Worm (Caenorhabditis elegans): ENCODE data around the gene srw-100.

The srw-100 gene

ce11 chrV:1710909-1711308, at the start of gene srw-100:
Gene srw-100 (plus strand): TSS chrV:1711209.
- TF ChIP-seq ztf-11 (tag; optimal IDR thresholded peaks at IDR 0.05) (no peak), pag-3 (tag; optimal IDR thresholded peaks at IDR 0.05; ENCODE audit: borderline replicate concordance, insufficient read depth) (no peak), sup-37 (GFP tag; optimal IDR thresholded peaks at IDR 0.05) (no peak), isw-1 (GFP tag; IDR thresholded peaks at IDR 0.05) (no peak), efl-3 (GFP tag; optimal IDR thresholded peaks at IDR 0.05) (no peak), nhr-84 (tag; optimal IDR thresholded peaks at IDR 0.05) (no peak), lin-13 (GFP tag; optimal IDR thresholded peaks at IDR 0.05) (no peak), mep-1 (tag; optimal IDR thresholded peaks at IDR 0.05) (no peak), sptf-1 (tag; optimal IDR thresholded peaks at IDR 0.05) (no peak)

- TF ChIP-seq ets-5 (GFP tag; IDR thresholded peaks at IDR 0.05) (no peak), nhr-47 (tag; optimal IDR thresholded peaks at IDR 0.05) (no peak), elt-3 (tag; optimal IDR thresholded peaks at IDR 0.05) (no peak), egl-13 (tag; optimal IDR thresholded peaks at IDR 0.05) (no peak), lin-35 (GFP tag; optimal IDR thresholded peaks at IDR 0.05) (no peak), snpc-4 (tag; optimal IDR thresholded peaks at IDR 0.05) (no peak), ces-1 (GFP tag; optimal IDR thresholded peaks at IDR 0.05) (no peak), rnt-1 (tag; optimal IDR thresholded peaks at IDR 0.05) (no peak), nhr-90 (tag; optimal IDR thresholded peaks at IDR 0.05; ENCODE audit: poor library complexity) (no peak), xbp-1 (tag; optimal IDR thresholded peaks at IDR 0.05) (no peak), ceh-8 (GFP tag; optimal IDR thresholded peaks at IDR 0.05) (no peak), mef-2 (tag; optimal IDR thresholded peaks at IDR 0.05) (no peak), egl-27 (tag; optimal IDR thresholded peaks at IDR 0.05) (no peak), lin-15B (tag; optimal IDR thresholded peaks at IDR 0.05) (no peak)
Observed at ce11 chrV:1662270-1662669, 48.7 kb upstream of the srw-100 start, which contains the start of gene irld-40. Gene irld-40 (plus strand): TSS chrV:1662570.

ce11 chrV:1664921-1665320, 46.1 kb upstream of the srw-100 start, which contains the start of gene K04F1.9:
Gene K04F1.9 (plus strand): TSS chrV:1665221.
- TF ChIP-seq lin-15B (tag; optimal IDR thresholded peaks at IDR 0.05), result no peak
- no peak for TF ChIP-seq mdl-1 (tag; optimal IDR thresholded peaks at IDR 0.05)
- no peak for TF ChIP-seq mef-2 (tag; optimal IDR thresholded peaks at IDR 0.05)
- no peak for TF ChIP-seq egl-27 (tag; optimal IDR thresholded peaks at IDR 0.05)
- no peak for TF ChIP-seq sup-37 (GFP tag; optimal IDR thresholded peaks at IDR 0.05)
- no peak for TF ChIP-seq elt-3 (tag; optimal IDR thresholded peaks at IDR 0.05)
- TF ChIP-seq alr-1 (tag; optimal IDR thresholded peaks at IDR 0.05; ENCODE audit: borderline replicate concordance), result no peak
- TF ChIP-seq nhr-90 (tag; optimal IDR thresholded peaks at IDR 0.05; ENCODE audit: poor library complexity), result no peak
- no peak for TF ChIP-seq hlh-17 (GFP tag; optimal IDR thresholded peaks at IDR 0.05; ENCODE audit: borderline replicate concordance)
- TF ChIP-seq lin-13 (GFP tag; optimal IDR thresholded peaks at IDR 0.05), result no peak
- no peak for TF ChIP-seq aha-1 (tag; optimal IDR thresholded peaks at IDR 0.05)
- TF ChIP-seq efl-1 (optimal IDR thresholded peaks at IDR 0.05), result no peak
- TF ChIP-seq efl-1 (GFP tag; optimal IDR thresholded peaks at IDR 0.05 in 1 of 2), result no peak
- TF ChIP-seq nhr-47 (tag; optimal IDR thresholded peaks at IDR 0.05), result no peak
- TF ChIP-seq ama-1 (optimal IDR thresholded peaks at IDR 0.05), result no peak
- no peak for TF ChIP-seq fkh-10 (GFP tag; optimal IDR thresholded peaks at IDR 0.05)
- TF ChIP-seq tbx-2 (tag; optimal IDR thresholded peaks at IDR 0.05), result no peak
- no peak for TF ChIP-seq pax-3 (tag; optimal IDR thresholded peaks at IDR 0.05)
- no peak for TF ChIP-seq Y116A8C.19 (tag; optimal IDR thresholded peaks at IDR 0.05; ENCODE audit: borderline replicate concordance)
- no peak for TF ChIP-seq blmp-1 (tag; optimal IDR thresholded peaks at IDR 0.05)

ce11 chrV:1666904-1667303, 44.1 kb upstream of the srw-100 start, which contains the start of gene K04F1.8:
Gene K04F1.8 (plus strand): TSS chrV:1667204.
- TF ChIP-seq pag-3 (tag; optimal IDR thresholded peaks at IDR 0.05; ENCODE audit: borderline replicate concordance, insufficient read depth) (no peak), egl-13 (tag; optimal IDR thresholded peaks at IDR 0.05) (no peak), vab-15 (tag; optimal IDR thresholded peaks at IDR 0.05) (no peak), efl-1 (optimal IDR thresholded peaks at IDR 0.05) (no peak), efl-1 (GFP tag; optimal IDR thresholded peaks at IDR 0.05 in 1 of 2) (no peak), nhr-20 (tag; optimal IDR thresholded peaks at IDR 0.05) (no peak), nhr-47 (tag; optimal IDR thresholded peaks at IDR 0.05) (no peak), efl-3 (GFP tag; optimal IDR thresholded peaks at IDR 0.05) (no peak), fos-1 (tag; optimal IDR thresholded peaks at IDR 0.05) (no peak), aha-1 (tag; optimal IDR thresholded peaks at IDR 0.05) (no peak), nhr-77 (tag; optimal IDR thresholded peaks at IDR 0.05) (no peak), nhr-90 (tag; optimal IDR thresholded peaks at IDR 0.05; ENCODE audit: poor library complexity) (no peak)

All from whole organism, L1 larva.